Fruit fly (Drosophila melanogaster) ovary, adult (tissue): ENCODE measurements around the gene Larp4B.

Experiments used
- CG17801 ChIP-seq: fragments of 200-800 bp; optimal IDR thresholded peaks from 2 replicates; lab custom pipeline; 2019; ENCODE audit warnings: missing biosample characterization, mild to moderate bottlenecking, missing genetic modification characterization, moderate library complexity; ENCODE audit not compliant: partially characterized antibody

Larp4B gene

dm6 chr3L:3250922-3251658, 26.5 kb downstream of the Larp4B start:
- no peak for TF ChIP-seq CG17801 (GFP tag; lab: Kevin White, UChicago)

- no peak for TF ChIP-seq CG17801 (GFP tag; lab: Kevin White, UChicago)
Observed at dm6 chr3L:3251659-3252490, 27.2 kb downstream of the Larp4B start.

- no peak for TF ChIP-seq CG17801 (GFP tag; lab: Kevin White, UChicago)
Observed at dm6 chr3L:3252884-3253283, 28.2 kb downstream of the Larp4B start.

- no peak for TF ChIP-seq CG17801 (GFP tag; lab: Kevin White, UChicago)
Observed at dm6 chr3L:3253631-3254030, 29.0 kb downstream of the Larp4B start.

dm6 chr3L:3257690-3258089, 33.1 kb downstream of the Larp4B start, which contains the start of gene ckd:
Gene ckd (plus strand): TSS chr3L:3257878.
- no peak for TF ChIP-seq CG17801 (GFP tag; lab: Kevin White, UChicago)

- TF ChIP-seq CG17801 (GFP tag; lab: Kevin White, UChicago) = no peak
Observed at dm6 chr3L:3259703-3260102, 35.1 kb downstream of the Larp4B start.

dm6 chr3L:3261642-3262041, 37.0 kb downstream of the Larp4B start:
- TF ChIP-seq CG17801 (GFP tag; lab: Kevin White, UChicago) = no peak

dm6 chr3L:3266306-3266705, 41.7 kb downstream of the Larp4B start:
- no peak for TF ChIP-seq CG17801 (GFP tag; lab: Kevin White, UChicago)

- TF ChIP-seq CG17801 (GFP tag; lab: Kevin White, UChicago) = no peak
Observed at dm6 chr3L:3268161-3268560, 43.5 kb downstream of the Larp4B start, which contains the start of gene CG34265. Gene CG34265 (plus strand): TSS chr3L:3268461.

- no peak for TF ChIP-seq CG17801 (GFP tag; lab: Kevin White, UChicago)
Observed at dm6 chr3L:3270736-3271135, 46.1 kb downstream of the Larp4B start, which contains the start of gene CG14960. Gene CG14960 (plus strand): TSS chr3L:3271036.

dm6 chr3L:3274463-3275177, 50.0 kb downstream of the Larp4B start:
- no peak for TF ChIP-seq CG17801 (GFP tag; lab: Kevin White, UChicago)

dm6 chr3L:3276930-3277329, 52.3 kb downstream of the Larp4B start:
- TF ChIP-seq CG17801 (GFP tag; lab: Kevin White, UChicago) = no peak

dm6 chr3L:3279930-3280329, 55.3 kb downstream of the Larp4B start, which contains the start of gene CG12017:
Gene CG12017 (plus strand): TSS chr3L:3280239.
- no peak for TF ChIP-seq CG17801 (GFP tag; lab: Kevin White, UChicago)

- no peak for TF ChIP-seq CG17801 (GFP tag; lab: Kevin White, UChicago)
Observed at dm6 chr3L:3283264-3283663, 58.6 kb downstream of the Larp4B start.

dm6 chr3L:3284900-3285299, 60.3 kb downstream of the Larp4B start:
- no peak for TF ChIP-seq CG17801 (GFP tag; lab: Kevin White, UChicago)
